Worm (Caenorhabditis elegans) whole organism, L2 larva: Measurements from ENCODE around the gene R10D12.1.

ENCODE experiments used
- C34F6.9 ChIP-seq: fragments of 150-350 bp; optimal IDR thresholded peaks from 2 replicates; lab custom pipeline; 2014; ENCODE audit warnings: missing biosample characterization, missing genetic modification characterization
- F13H6.1 ChIP-seq: sonication (generic microtip); optimal IDR thresholded peaks from 2 replicates; lab custom pipeline; 2016; ENCODE audit warnings: missing genetic modification characterization, missing compliant biosample characterization
- R02D3.7 ChIP-seq: fragments of 150-350 bp; optimal IDR thresholded peaks from 2 replicates; lab custom pipeline; 2014; ENCODE audit warnings: missing biosample characterization, missing genetic modification characterization
- Y55F3AM.14 ChIP-seq: fragments of 200-800 bp; sonication (Bioruptor generic); optimal IDR thresholded peaks from 2 replicates; lab custom pipeline; 2018; ENCODE audit warnings: mild to moderate bottlenecking, missing genetic modification characterization, missing compliant biosample characterization
- ZK546.5 ChIP-seq: sonication (generic microtip); optimal IDR thresholded peaks from 2 replicates; lab custom pipeline; 2017; ENCODE audit warnings: missing biosample characterization, missing genetic modification characterization
- alr-1 ChIP-seq: fragments of 150-350 bp; optimal IDR thresholded peaks from 2 replicates; lab custom pipeline; 2014; ENCODE audit warnings: missing biosample characterization, missing genetic modification characterization
- aly-2 ChIP-seq: fragments of 150-350 bp; optimal IDR thresholded peaks from 2 replicates; lab custom pipeline; 2014; ENCODE audit warnings: missing biosample characterization, missing genetic modification characterization
- ama-1 ChIP-seq: fragments of 150-350 bp; optimal IDR thresholded peaks from 2 replicates; lab custom pipeline; 2018; ENCODE audit warnings: inconsistent platforms
- ceh-16 ChIP-seq: fragments of 150-350 bp; optimal IDR thresholded peaks from 2 replicates; lab custom pipeline; 2014; ENCODE audit warnings: missing biosample characterization, missing genetic modification characterization
- dmd-4 ChIP-seq: sonication (generic microtip); optimal IDR thresholded peaks from 2 replicates; lab custom pipeline; 2017; ENCODE audit warnings: missing biosample characterization, missing genetic modification characterization
- egl-27 ChIP-seq: sonication (generic microtip); optimal IDR thresholded peaks from 3 replicates; lab custom pipeline; 2017; ENCODE audit warnings: missing biosample characterization, missing genetic modification reagents, missing genetic modification characterization
- elt-3 ChIP-seq: sonication (generic microtip); optimal IDR thresholded peaks from 2 replicates; lab custom pipeline; 2017; ENCODE audit warnings: missing biosample characterization, missing genetic modification characterization
- fos-1 ChIP-seq: fragments of 150-350 bp; optimal IDR thresholded peaks from 2 replicates; lab custom pipeline; 2014; ENCODE audit warnings: missing biosample characterization, missing genetic modification characterization
- lin-13 ChIP-seq: fragments of 150-350 bp; optimal IDR thresholded peaks from 2 replicates; lab custom pipeline; 2014; ENCODE audit warnings: missing biosample characterization, missing genetic modification reagents, missing genetic modification characterization
- lin-39 ChIP-seq: fragments of 150-350 bp; optimal IDR thresholded peaks from 2 replicates; lab custom pipeline; 2014; ENCODE audit warnings: missing biosample characterization, missing genetic modification reagents, missing genetic modification characterization
- lsy-2 ChIP-seq, 2 experiments: fragments of 150-350 bp in 1 of 2; sonication (generic microtip) in 1 of 2; optimal IDR thresholded peaks; 2 replicates each; lab custom pipeline; 2014 to 2017; ENCODE audit warnings: missing biosample characterization in 2 of 2, missing genetic modification characterization in 2 of 2
- mab-5 ChIP-seq: fragments of 150-350 bp; optimal IDR thresholded peaks from 2 replicates; lab custom pipeline; 2014; ENCODE audit warnings: missing biosample characterization, missing genetic modification characterization
- mbf-1 ChIP-seq: sonication (generic microtip); optimal IDR thresholded peaks from 2 replicates; lab custom pipeline; 2017; ENCODE audit warnings: missing biosample characterization, missing genetic modification characterization
- nhr-10 ChIP-seq: sonication (generic microtip); optimal IDR thresholded peaks from 2 replicates; lab custom pipeline; 2017; ENCODE audit warnings: missing biosample characterization, missing genetic modification characterization
- nhr-11 ChIP-seq: fragments of 150-350 bp; optimal IDR thresholded peaks from 2 replicates; lab custom pipeline; 2014; ENCODE audit warnings: missing biosample characterization, missing genetic modification characterization
- nhr-12 ChIP-seq: fragments of 150-350 bp; optimal IDR thresholded peaks from 2 replicates; lab custom pipeline; 2014; ENCODE audit warnings: missing biosample characterization, missing genetic modification characterization
- nhr-129 ChIP-seq: fragments of 150-350 bp; optimal IDR thresholded peaks from 2 replicates; lab custom pipeline; 2014; ENCODE audit warnings: missing biosample characterization, missing genetic modification characterization
- nhr-21 ChIP-seq: fragments of 150-350 bp; optimal IDR thresholded peaks from 2 replicates; lab custom pipeline; 2014; ENCODE audit warnings: missing biosample characterization, missing genetic modification characterization
- nhr-23 ChIP-seq: fragments of 150-350 bp; optimal IDR thresholded peaks from 2 replicates; lab custom pipeline; 2014; ENCODE audit warnings: missing biosample characterization, missing genetic modification reagents, missing genetic modification characterization
- nhr-6 ChIP-seq: fragments of 150-350 bp; optimal IDR thresholded peaks from 2 replicates; lab custom pipeline; 2014; ENCODE audit warnings: missing biosample characterization, missing genetic modification characterization
- nhr-77 ChIP-seq: fragments of 150-350 bp; optimal IDR thresholded peaks from 2 replicates; lab custom pipeline; 2014; ENCODE audit warnings: missing biosample characterization, missing genetic modification characterization
- sem-4 ChIP-seq: fragments of 150-350 bp; optimal IDR thresholded peaks from 2 replicates; lab custom pipeline; 2014; ENCODE audit warnings: missing biosample characterization, missing genetic modification reagents, missing genetic modification characterization
- skn-1 ChIP-seq: sonication (generic microtip); optimal IDR thresholded peaks from 2 replicates; lab custom pipeline; 2017; ENCODE audit warnings: missing biosample characterization, missing genetic modification characterization
- sma-3 ChIP-seq: sonication (generic microtip); optimal IDR thresholded peaks from 2 replicates; lab custom pipeline; 2016; ENCODE audit warnings: missing genetic modification reagents, missing genetic modification characterization, missing compliant biosample characterization
- sma-9 ChIP-seq, 2 experiments: fragments of 150-350 bp in 1 of 2; sonication (generic microtip) in 1 of 2; optimal IDR thresholded peaks; 2 replicates each; lab custom pipeline; 2014 to 2016; ENCODE audit warnings: missing genetic modification characterization in 2 of 2, mild to moderate bottlenecking in 1 of 2, missing biosample characterization in 1 of 2, missing compliant biosample characterization in 1 of 2, missing genetic modification reagents in 1 of 2, moderate library complexity in 1 of 2
- snpc-4 ChIP-seq: fragments of 150-350 bp; optimal IDR thresholded peaks from 2 replicates; lab custom pipeline; 2014; ENCODE audit warnings: missing biosample characterization, missing genetic modification characterization
- unc-39 ChIP-seq: fragments of 150-350 bp; optimal IDR thresholded peaks from 2 replicates; lab custom pipeline; 2014; ENCODE audit warnings: missing biosample characterization, missing genetic modification characterization
- unc-55 ChIP-seq: fragments of 150-350 bp; sonication (generic microtip); optimal IDR thresholded peaks from 3 replicates; lab custom pipeline; 2014; ENCODE audit warnings: missing biosample characterization, missing genetic modification reagents, missing genetic modification characterization
- zag-1 ChIP-seq: fragments of 150-350 bp; optimal IDR thresholded peaks from 2 replicates; lab custom pipeline; 2014; ENCODE audit warnings: missing biosample characterization, missing genetic modification characterization
- ztf-1 ChIP-seq: fragments of 200-800 bp; sonication (Bioruptor generic); conservative IDR thresholded peaks from 2 replicates; pipeline ENCODE4 v1.3.6; 2022; ENCODE audit warnings: missing genetic modification characterization, missing compliant biosample characterization
- ztf-11 ChIP-seq: sonication (generic microtip); optimal IDR thresholded peaks from 2 replicates; lab custom pipeline; 2017; ENCODE audit warnings: missing biosample characterization, missing genetic modification characterization
- ztf-4 ChIP-seq: fragments of 150-350 bp; optimal IDR thresholded peaks from 2 replicates; lab custom pipeline; 2014; ENCODE audit warnings: missing biosample characterization, missing genetic modification characterization

Gene R10D12.1

DNA sequence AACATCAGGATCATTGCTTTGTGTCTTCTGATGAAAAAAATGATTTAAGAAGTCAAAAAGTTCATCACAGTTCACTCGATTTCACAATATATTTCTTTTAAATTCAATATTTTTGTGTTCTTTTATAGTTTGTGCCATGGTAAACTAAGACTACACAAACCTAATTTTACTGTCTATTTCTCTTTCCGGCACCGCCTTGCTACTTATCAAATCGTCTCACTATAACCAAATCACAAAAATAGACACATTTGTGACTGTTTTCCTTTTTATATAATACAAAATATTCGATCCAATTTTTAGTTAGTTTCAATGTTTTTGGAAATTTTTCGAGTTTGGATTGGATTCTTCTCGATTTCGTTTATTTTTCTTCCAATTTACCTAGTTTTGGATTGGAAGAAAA, 19.6 kb upstream of the R10D12.1 start, which contains the start of gene swt-6:
Gene swt-6 (plus strand): TSS at position 301 of the 400 bp plus-strand sequence.
- no peak for TF ChIP-seq ztf-1 (GFP tag; lab: Robert Waterston, UW)
- TF ChIP-seq alr-1 (tag; lab: Kevin White, UChicago) = no peak
- no peak for TF ChIP-seq sma-3 (GFP tag; lab: Kevin White, UChicago)
- no peak for TF ChIP-seq ceh-16 (tag; lab: Kevin White, UChicago)
- TF ChIP-seq ama-1 (lab: Kevin White, UChicago) = no peak
- no peak for TF ChIP-seq mbf-1
- no peak for TF ChIP-seq unc-55 (GFP tag; lab: Kevin White, UChicago)
- TF ChIP-seq nhr-129 = no peak
- TF ChIP-seq elt-3 = no peak
- no peak for TF ChIP-seq ztf-4
- no peak for TF ChIP-seq skn-1

DNA sequence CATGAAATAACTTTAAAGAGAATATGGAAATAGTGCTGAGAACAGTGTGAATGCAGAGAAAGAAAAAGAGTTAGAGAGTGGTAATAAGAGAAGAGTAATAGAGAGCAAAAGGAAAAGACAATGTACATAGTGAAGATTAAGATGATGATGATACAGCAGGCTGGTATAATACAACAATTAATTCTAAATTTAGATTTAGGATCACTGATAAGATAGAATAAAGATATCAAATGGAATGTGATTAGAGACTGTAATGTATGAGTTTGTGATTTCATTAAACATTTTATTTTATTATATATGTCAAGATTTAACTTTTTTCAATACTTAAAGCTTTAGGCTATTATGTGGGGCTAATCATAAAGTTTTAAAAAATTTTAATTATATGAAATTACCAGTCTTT, 18.7 kb upstream of the R10D12.1 start, which contains the start of gene R10D12.8:
Gene R10D12.8 (minus strand): TSS at position 101 of the 400 bp plus-strand sequence.
- no peak for TF ChIP-seq F13H6.1
- no peak for TF ChIP-seq ztf-4
- TF ChIP-seq egl-27 = no peak
- no peak for TF ChIP-seq nhr-21 (tag; lab: Kevin White, UChicago)
- no peak for TF ChIP-seq lin-39 (tag; lab: Kevin White, UChicago)
- TF ChIP-seq dmd-4 = no peak
- no peak for TF ChIP-seq nhr-11 (tag; lab: Kevin White, UChicago)
- no peak for TF ChIP-seq unc-55 (GFP tag; lab: Kevin White, UChicago)
- no peak for TF ChIP-seq nhr-77 (tag; lab: Kevin White, UChicago)
- TF ChIP-seq C34F6.9 (tag; lab: Kevin White, UChicago) = no peak
- no peak for TF ChIP-seq aly-2 (tag; lab: Kevin White, UChicago)
- no peak for TF ChIP-seq nhr-23 (tag; lab: Kevin White, UChicago)
- no peak for TF ChIP-seq sem-4 (tag; lab: Kevin White, UChicago)
- no peak for TF ChIP-seq zag-1 (tag; lab: Kevin White, UChicago)
- TF ChIP-seq ZK546.5 (tag; lab: Kevin White, UChicago) = no peak
- no peak for TF ChIP-seq sma-9 (GFP tag; optimal IDR thresholded peaks at IDR 0.05; lab: Kevin White, UChicago)
- no peak for TF ChIP-seq sma-9 (tag; optimal IDR thresholded peaks at IDR 0.05; lab: Kevin White, UChicago)
- no peak for TF ChIP-seq alr-1 (tag; lab: Kevin White, UChicago)
- TF ChIP-seq, all 48 proteins: peak for 0

DNA sequence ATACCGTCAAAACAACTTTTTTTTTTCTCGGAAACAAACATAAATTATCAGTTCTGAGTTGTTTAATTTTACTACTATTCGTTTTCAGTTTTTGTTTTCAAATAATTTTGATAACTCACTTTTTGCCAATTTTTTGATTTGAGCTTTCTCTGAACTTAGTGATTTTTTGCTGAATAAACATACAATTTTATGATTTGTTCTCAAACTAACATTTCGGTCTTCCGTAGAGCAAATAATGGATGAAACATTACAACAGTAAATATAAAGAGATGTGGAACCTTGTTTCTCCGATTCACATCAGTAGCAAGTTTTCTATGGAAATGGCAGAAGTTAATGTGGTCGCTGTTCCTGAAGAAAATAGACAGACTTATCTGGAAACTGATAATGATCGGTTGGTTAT, 15.3 kb upstream of the R10D12.1 start, which contains the start of gene R10D12.7:
Gene R10D12.7 (plus strand): TSS at position 301 of the 400 bp plus-strand sequence.
- TF ChIP-seq nhr-129 (no peak), ztf-4 (no peak), mbf-1 (no peak), Y55F3AM.14 (no peak), nhr-6 (tag; lab: Kevin White, UChicago) (no peak), R02D3.7 (no peak), nhr-10 (tag; lab: Kevin White, UChicago) (no peak), ztf-1 (GFP tag; lab: Robert Waterston, UW) (no peak), nhr-23 (tag; lab: Kevin White, UChicago) (no peak), elt-3 (no peak), lsy-2 (tag; optimal IDR thresholded peaks at IDR 0.05; lab: Kevin White, UChicago) (no peak), nhr-12 (tag; lab: Kevin White, UChicago) (no peak), lin-13 (no peak), unc-39 (tag; lab: Kevin White, UChicago) (no peak), ztf-11 (tag; lab: Kevin White, UChicago) (no peak), unc-55 (GFP tag; lab: Kevin White, UChicago) (no peak), ZK546.5 (tag; lab: Kevin White, UChicago) (no peak)

DNA sequence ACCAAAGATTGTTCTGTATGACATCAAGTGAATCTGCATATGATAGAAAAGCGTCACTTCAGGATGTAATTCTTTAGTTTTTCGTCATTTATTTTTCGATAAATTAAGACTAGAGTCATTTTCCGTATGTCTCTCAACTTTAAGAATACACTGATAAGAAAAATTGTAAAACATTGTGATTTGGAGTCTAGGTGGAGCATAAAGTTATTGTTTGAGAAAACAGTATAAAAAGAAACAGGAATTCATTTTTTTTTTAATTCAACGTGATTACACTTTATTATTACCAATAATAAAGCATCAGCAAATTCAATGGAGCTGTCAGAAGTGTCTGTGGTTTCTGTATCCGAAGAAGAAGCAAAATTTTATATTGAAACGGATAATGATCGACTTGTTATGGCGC, 14.6 kb upstream of the R10D12.1 start, which contains the start of gene R10D12.6:
Gene R10D12.6 (plus strand): TSS at position 301 of the 400 bp plus-strand sequence.
- TF ChIP-seq fos-1 (tag; lab: Kevin White, UChicago) (peak; percentile 27), egl-27 (no peak)

DNA sequence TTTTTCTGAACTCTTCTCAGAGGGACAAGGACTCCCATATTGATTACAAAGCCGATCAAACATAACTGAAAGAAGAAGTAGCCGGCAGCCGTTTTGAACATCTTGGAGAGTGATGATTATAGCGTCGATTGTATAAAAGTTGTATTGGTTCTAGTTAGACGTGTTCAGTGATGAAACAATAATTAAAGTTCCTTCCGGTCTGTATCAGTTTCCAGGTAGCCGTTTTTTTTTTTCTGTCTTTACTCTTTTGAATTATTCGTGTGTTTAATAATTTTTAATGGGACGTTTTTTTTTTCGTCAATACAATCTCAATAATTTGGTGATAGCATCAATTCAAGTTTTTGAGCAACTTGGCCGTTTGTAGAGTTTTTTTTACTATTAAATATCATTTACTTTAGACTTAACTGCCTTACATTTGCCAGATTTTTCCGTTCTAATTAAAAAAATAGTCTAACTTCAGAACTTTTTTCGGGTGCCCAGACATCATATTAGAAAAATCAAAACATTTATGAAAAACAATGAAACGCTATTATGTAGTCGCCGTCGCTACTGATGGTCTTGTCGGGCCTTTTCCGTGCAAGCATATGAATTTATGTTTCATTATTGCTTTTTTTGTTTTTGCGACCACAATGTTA, 12.1 kb upstream of the R10D12.1 start, which contains the start of the genes srx-10 and clec-226:
Gene srx-10 (minus strand): TSS at position 101 of the 635 bp plus-strand sequence.
Gene clec-226 (plus strand): TSS at position 585 of the 635 bp plus-strand sequence.
- TF ChIP-seq nhr-10 (tag; lab: Kevin White, UChicago) (no peak), mab-5 (tag; lab: Kevin White, UChicago) (no peak), nhr-23 (tag; lab: Kevin White, UChicago) (no peak), snpc-4 (tag; lab: Kevin White, UChicago) (no peak), egl-27 (no peak), sma-3 (GFP tag; lab: Kevin White, UChicago) (no peak), nhr-77 (tag; lab: Kevin White, UChicago) (no peak), nhr-12 (tag; lab: Kevin White, UChicago) (no peak), elt-3 (no peak), C34F6.9 (tag; lab: Kevin White, UChicago) (no peak)
